Worm (Caenorhabditis elegans) whole organism, young adult: ENCODE data around the gene F15B9.10.

ENCODE experiments used
- F33H1.4 ChIP-seq: fragments of 200-800 bp; sonication (Bioruptor generic); IDR thresholded peaks from 2 replicates; pipeline ENCODE4 v1.3.6; 2022; ENCODE audit warnings: missing genetic modification reagents, missing genetic modification characterization, missing compliant biosample characterization
- Y56A3A.18 ChIP-seq: fragments of 200-800 bp; sonication (Bioruptor generic); IDR thresholded peaks from 2 replicates; pipeline ENCODE4 v1.3.6; 2022; ENCODE audit warnings: missing genetic modification reagents, missing genetic modification characterization, missing compliant biosample characterization
- ama-1 ChIP-seq, 3 experiments: fragments of 150-350 bp in 1 of 3; sonication (generic microtip) in 2 of 3; optimal IDR thresholded peaks; 2 replicates each; lab custom pipeline; 2014 to 2018; ENCODE audit warnings: missing biosample characterization in 2 of 3, missing genetic modification characterization in 2 of 3, missing genetic modification reagents in 2 of 3
- bed-1 ChIP-seq: fragments of 200-800 bp; sonication (Bioruptor generic); IDR thresholded peaks from 2 replicates; pipeline ENCODE4 v1.3.6; 2022; ENCODE audit warnings: missing genetic modification reagents, missing genetic modification characterization, missing compliant biosample characterization
- die-1 ChIP-seq: sonication (generic microtip); optimal IDR thresholded peaks from 2 replicates; lab custom pipeline; 2016; ENCODE audit warnings: missing genotype, mild to moderate bottlenecking, missing genetic modification characterization, missing compliant biosample characterization
- dox-1 ChIP-seq: fragments of 200-800 bp; sonication (Bioruptor generic); IDR thresholded peaks from 2 replicates; pipeline ENCODE4 v1.3.6; 2022; ENCODE audit warnings: missing genetic modification reagents, missing genetic modification characterization, missing compliant biosample characterization
- ets-4 ChIP-seq: fragments of 200-800 bp; sonication (Bioruptor generic); optimal IDR thresholded peaks from 2 replicates; lab custom pipeline; 2018; ENCODE audit warnings: mild to moderate bottlenecking, missing genetic modification characterization, missing compliant biosample characterization
- hrde-1 ChIP-seq: sonication (generic microtip); optimal IDR thresholded peaks from 2 replicates; lab custom pipeline; 2016; ENCODE audit warnings: missing genetic modification characterization, mild to moderate bottlenecking, missing compliant biosample characterization, moderate library complexity, missing genotype, missing genetic modification reagents, borderline replicate concordance
- madf-10 ChIP-seq: sonication (generic microtip); optimal IDR thresholded peaks from 2 replicates; lab custom pipeline; 2016; ENCODE audit warnings: mild to moderate bottlenecking, missing genetic modification characterization, missing compliant biosample characterization
- nfya-1 ChIP-seq: sonication (generic microtip); optimal IDR thresholded peaks from 2 replicates; lab custom pipeline; 2017; ENCODE audit warnings: antibody characterized with exemption, missing compliant biosample characterization, missing genetic modification characterization, borderline replicate concordance; ENCODE audit not compliant: insufficient read depth
- nfyb-1 ChIP-seq: fragments of 200-800 bp; sonication (Bioruptor generic); IDR thresholded peaks from 2 replicates; pipeline ENCODE4 v1.3.6; 2022; ENCODE audit warnings: missing genetic modification reagents, missing genetic modification characterization, missing compliant biosample characterization
- pha-4 ChIP-seq: fragments of 150-350 bp; sonication (generic microtip); optimal IDR thresholded peaks from 2 replicates; lab custom pipeline; 2014; ENCODE audit warnings: missing biosample characterization, missing genetic modification reagents, missing genetic modification characterization

DNA sequence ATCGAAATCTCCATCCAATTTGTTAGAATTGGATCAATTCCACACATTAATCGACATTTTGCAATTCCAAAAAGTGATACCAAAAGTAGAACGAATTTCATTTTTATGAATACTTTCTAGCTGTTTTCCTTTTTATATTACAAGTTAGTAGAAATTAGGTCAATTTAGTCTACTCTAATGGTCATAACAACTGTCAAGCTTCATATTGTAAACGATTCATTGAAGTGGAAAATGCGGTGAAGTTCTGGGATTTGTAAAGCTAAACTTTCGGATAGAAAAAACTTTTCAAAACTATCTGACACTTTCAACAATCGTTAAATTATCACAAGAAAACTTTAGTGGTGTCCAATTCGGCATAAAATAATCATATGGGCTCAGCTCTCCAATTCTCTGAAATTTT is 25.9 kb upstream of the F15B9.10 start, which contains the start of gene W07G4.7:
- TF ChIP-seq dox-1 (GFP tag; lab: Robert Waterston, UW), result no peak
- TF ChIP-seq nfya-1, result no peak
- TF ChIP-seq die-1, result no peak
- TF ChIP-seq F33H1.4 (GFP tag; lab: Robert Waterston, UW), result no peak
- no peak for TF ChIP-seq ama-1 (optimal IDR thresholded peaks at IDR 0.05; lab: Kevin White, UChicago)
- TF ChIP-seq ama-1 (GFP tag; optimal IDR thresholded peaks at IDR 0.05; lab: Kevin White, UChicago), result no peak
- no peak for TF ChIP-seq bed-1 (GFP tag; lab: Robert Waterston, UW)
- no peak for TF ChIP-seq nfyb-1
- no peak for TF ChIP-seq madf-10 (tag; lab: Kevin White, UChicago)
- TF ChIP-seq ets-4 (GFP tag; lab: Kevin White, UChicago), result no peak
- no peak for TF ChIP-seq Y56A3A.18 (GFP tag; lab: Robert Waterston, UW)
- TF ChIP-seq pha-4 (tag; lab: Kevin White, UChicago), result no peak
- TF ChIP-seq hrde-1 (tag; lab: Kevin White, UChicago), result no peak
